Worm (Caenorhabditis elegans): ENCODE data around the gene hoe-1.

ce11 chrIV:4742480-4742879, 1.6 kb downstream of the hoe-1 start:
- TF ChIP-seq nhr-28 (tag; optimal IDR thresholded peaks at IDR 0.05) = no peak
- no peak for TF ChIP-seq F37D6.2 (tag; optimal IDR thresholded peaks at IDR 0.05)
- no peak for TF ChIP-seq fkh-10 (GFP tag; optimal IDR thresholded peaks at IDR 0.05)
- no peak for TF ChIP-seq jun-1 (tag; optimal IDR thresholded peaks at IDR 0.05)
- TF ChIP-seq duxl-1 (tag; optimal IDR thresholded peaks at IDR 0.05; ENCODE audit: poor library complexity) = no peak
- no peak for TF ChIP-seq ceh-44 (GFP tag; IDR thresholded peaks at IDR 0.05)
- no peak for TF ChIP-seq mep-1 (tag; optimal IDR thresholded peaks at IDR 0.05)
- TF ChIP-seq php-3 (GFP tag; IDR thresholded peaks at IDR 0.05) = no peak
- TF ChIP-seq saeg-2 (GFP tag; IDR thresholded peaks at IDR 0.05) = no peak
